Worm (Caenorhabditis elegans) whole organism, midembryonic: ENCODE data around the gene F08D12.7.
A peak's percentile ranks its signal among the peaks of the same experiment; 100 is the strongest.

Source experiments
- T22C8.4 ChIP-seq: fragments of 200-800 bp; sonication (Bioruptor generic); IDR thresholded peaks from 2 replicates; pipeline ENCODE4 v1.3.6; 2022; ENCODE audit warnings: missing genetic modification characterization, missing compliant biosample characterization
- cog-1 ChIP-seq: sonication (generic microtip); optimal IDR thresholded peaks from 2 replicates; lab custom pipeline; 2016; ENCODE audit warnings: missing genetic modification characterization, missing compliant biosample characterization
- flt-1 ChIP-seq: fragments of 200-800 bp; sonication (Bioruptor generic); IDR thresholded peaks from 2 replicates; pipeline ENCODE4 v1.3.6; 2022; ENCODE audit warnings: missing genetic modification characterization, missing compliant biosample characterization
- klf-2 ChIP-seq: fragments of 200-800 bp; sonication (Bioruptor generic); conservative IDR thresholded peaks from 2 replicates; pipeline ENCODE4 v1.3.6; 2022; ENCODE audit warnings: missing genetic modification reagents, missing genetic modification characterization, missing compliant biosample characterization
- med-1 ChIP-seq: sonication (generic microtip); optimal IDR thresholded peaks from 2 replicates; lab custom pipeline; 2017; ENCODE audit warnings: missing genetic modification characterization, mild to moderate bottlenecking, missing compliant biosample characterization, antibody characterized with exemption, missing genetic modification reagents; ENCODE audit not compliant: insufficient read depth
- ref-1 ChIP-seq: fragments of 200-800 bp; sonication (Bioruptor generic); conservative IDR thresholded peaks from 2 replicates; pipeline ENCODE4 v1.3.6; 2022; ENCODE audit warnings: missing genetic modification reagents, missing genetic modification characterization, missing compliant biosample characterization
- tab-1 ChIP-seq: fragments of 200-800 bp; sonication (Bioruptor generic); IDR thresholded peaks from 2 replicates; pipeline ENCODE4 v1.3.6; 2022; ENCODE audit warnings: missing genetic modification characterization, missing compliant biosample characterization
- ztf-23 ChIP-seq: fragments of 200-800 bp; sonication (Bioruptor generic); IDR thresholded peaks from 2 replicates; pipeline ENCODE4 v1.3.6; 2022; ENCODE audit warnings: missing genetic modification reagents, missing genetic modification characterization, missing compliant biosample characterization
- ztf-29 ChIP-seq: fragments of 200-800 bp; sonication (Bioruptor generic); IDR thresholded peaks from 2 replicates; pipeline ENCODE4 v1.3.6; 2022; ENCODE audit warnings: missing genetic modification reagents, missing genetic modification characterization, missing compliant biosample characterization

- TF ChIP-seq ref-1 (GFP tag; lab: Robert Waterston, UW) (no peak), flt-1 (GFP tag; lab: Robert Waterston, UW) (no peak), T22C8.4 (GFP tag; lab: Robert Waterston, UW) (no peak), ztf-23 (GFP tag; lab: Robert Waterston, UW) (no peak), cog-1 (tag; lab: Kevin White, UChicago) (no peak), ztf-29 (GFP tag; lab: Robert Waterston, UW) (no peak), klf-2 (GFP tag; lab: Robert Waterston, UW) (0 out of 2 replicates have a peak, but pooled peaks have one; percentile 5), tab-1 (no peak), med-1 (GFP tag; lab: Kevin White, UChicago) (no peak)
These were observed 2.6 kb downstream of the F08D12.7 start, which contains the start of gene F08D12.15 for ce11 chrII:2766331-2766730.
